Fruit fly (Drosophila melanogaster) whole organism, embryonic: ENCODE data around the gene Eig71Ec.
A peak's percentile ranks its signal among the peaks of the same experiment; 100 is the strongest.

Source experiments
- ATbp ChIP-seq: fragments of 200-800 bp; sonication (Bioruptor generic); optimal IDR thresholded peaks from 2 replicates; lab custom pipeline; 2017; ENCODE audit warnings: missing biosample characterization, mild to moderate bottlenecking, missing genetic modification characterization, missing genetic modification reagents
- Atf-2 ChIP-seq: fragments of 200-800 bp; sonication (Bioruptor generic); optimal IDR thresholded peaks from 2 replicates; lab custom pipeline; 2016; ENCODE audit warnings: missing biosample characterization, missing genetic modification characterization
- CG10209 ChIP-seq: fragments of 200-800 bp; sonication (Bioruptor generic); optimal IDR thresholded peaks from 3 replicates; lab custom pipeline; 2017; ENCODE audit warnings: missing biosample characterization, mild to moderate bottlenecking, missing genetic modification characterization, missing genetic modification reagents
- CG1024 ChIP-seq: fragments of 200-800 bp; sonication (Bioruptor generic); IDR thresholded peaks from 2 replicates; pipeline ENCODE4 v1.3.6; 2022; ENCODE audit warnings: missing biosample characterization, missing genetic modification characterization
- CG10959 ChIP-seq: fragments of 200-800 bp; sonication (Bioruptor generic); IDR thresholded peaks from 2 replicates; pipeline ENCODE4 v1.3.6; 2022; ENCODE audit warnings: missing biosample characterization, missing genetic modification characterization
- CG12769 ChIP-seq: fragments of 200-800 bp; sonication (Bioruptor generic); optimal IDR thresholded peaks from 2 replicates; lab custom pipeline; 2019; ENCODE audit warnings: missing biosample characterization, mild to moderate bottlenecking, missing genetic modification characterization, moderate library complexity
- CG13296 ChIP-seq: fragments of 200-800 bp; sonication (Bioruptor generic); optimal IDR thresholded peaks from 3 replicates; lab custom pipeline; 2018; ENCODE audit warnings: missing biosample characterization, mild to moderate bottlenecking, missing genetic modification characterization
- CG15073 ChIP-seq: fragments of 200-800 bp; sonication (Bioruptor generic); optimal IDR thresholded peaks from 2 replicates; lab custom pipeline; 2016; ENCODE audit warnings: missing biosample characterization, missing genetic modification characterization
- CG17385 ChIP-seq: fragments of 200-800 bp; sonication (Bioruptor generic); optimal IDR thresholded peaks from 3 replicates; lab custom pipeline; 2018; ENCODE audit warnings: missing biosample characterization, mild to moderate bottlenecking, missing genetic modification characterization
- CG30020 ChIP-seq: fragments of 200-800 bp; optimal IDR thresholded peaks from 2 replicates; lab custom pipeline; 2019; ENCODE audit warnings: missing biosample characterization, mild to moderate bottlenecking, missing genetic modification characterization, moderate library complexity
- CG3407 ChIP-seq: fragments of 200-800 bp; sonication (Bioruptor generic); optimal IDR thresholded peaks from 2 replicates; lab custom pipeline; 2018; ENCODE audit warnings: missing biosample characterization, mild to moderate bottlenecking, missing genetic modification characterization
- CG4360 ChIP-seq: fragments of 200-800 bp; sonication (Bioruptor generic); IDR thresholded peaks from 2 replicates; pipeline ENCODE4 v1.3.6; 2022; ENCODE audit warnings: missing biosample characterization, missing genetic modification characterization
- CG8281 ChIP-seq: fragments of 200-800 bp; sonication (Bioruptor generic); optimal IDR thresholded peaks from 2 replicates; lab custom pipeline; 2018; ENCODE audit warnings: missing biosample characterization, mild to moderate bottlenecking, missing genetic modification characterization, moderate library complexity
- CG8359 ChIP-seq: fragments of 200-800 bp; sonication (Bioruptor generic); optimal IDR thresholded peaks from 2 replicates; lab custom pipeline; 2017; ENCODE audit warnings: missing biosample characterization, mild to moderate bottlenecking, missing genetic modification characterization, borderline replicate concordance
- CG8924 ChIP-seq: fragments of 200-800 bp; optimal IDR thresholded peaks from 3 replicates; lab custom pipeline; 2019; ENCODE audit warnings: missing biosample characterization, mild to moderate bottlenecking, missing genetic modification characterization, moderate library complexity
- CrebB ChIP-seq: fragments of 200-800 bp; sonication (Bioruptor generic); optimal IDR thresholded peaks from 3 replicates; lab custom pipeline; 2018; ENCODE audit warnings: missing biosample characterization, mild to moderate bottlenecking, missing genetic modification characterization
- Dek ChIP-seq: fragments of 200-800 bp; sonication (Bioruptor generic); optimal IDR thresholded peaks from 3 replicates; lab custom pipeline; 2019; ENCODE audit warnings: missing biosample characterization, mild to moderate bottlenecking, missing genetic modification characterization, moderate library complexity
- Dref ChIP-seq: fragments of 200-800 bp; sonication (Bioruptor generic); IDR thresholded peaks from 2 replicates; pipeline ENCODE4 v1.3.6; 2022; ENCODE audit warnings: missing biosample characterization, missing genetic modification characterization
- HLH54F ChIP-seq: fragments of 200-800 bp; sonication (Bioruptor generic); optimal IDR thresholded peaks from 3 replicates; lab custom pipeline; 2016; ENCODE audit warnings: missing biosample characterization, missing genetic modification characterization
- Hr3 ChIP-seq: fragments of 200-800 bp; sonication (Bioruptor generic); optimal IDR thresholded peaks from 3 replicates; lab custom pipeline; 2016; ENCODE audit warnings: missing biosample characterization, missing genetic modification characterization
- MBD-R2 ChIP-seq: fragments of 200-800 bp; sonication (Bioruptor generic); IDR thresholded peaks from 2 replicates; pipeline ENCODE4 v1.3.6; 2022; ENCODE audit warnings: missing biosample characterization, missing genetic modification characterization
- Med ChIP-seq: fragments of 200-800 bp; sonication (Bioruptor generic); peaks from one replicate; lab custom pipeline; 2016; ENCODE audit warnings: missing biosample characterization, missing genetic modification characterization, mild to moderate bottlenecking, inconsistent platforms, moderate library complexity
- Neu2 ChIP-seq: fragments of 200-800 bp; sonication (Bioruptor generic); optimal IDR thresholded peaks from 3 replicates; lab custom pipeline; 2016; ENCODE audit warnings: missing biosample characterization, missing genetic modification characterization, borderline replicate concordance
- Pdp1 ChIP-seq, 2 experiments: fragments of 200-800 bp; sonication (Bioruptor generic); optimal IDR thresholded peaks; 3 replicates each; lab custom pipeline; 2016; ENCODE audit warnings: missing biosample characterization in 2 of 2, missing genetic modification characterization in 2 of 2, mild to moderate bottlenecking in 1 of 2, moderate library complexity in 1 of 2
- Sin3A ChIP-seq: fragments of >200 bp; optimal IDR thresholded peaks from 2 replicates; lab custom pipeline; 2018
- ara ChIP-seq: fragments of 200-800 bp; sonication (Bioruptor generic); IDR thresholded peaks from 2 replicates; pipeline ENCODE4 v1.3.6; 2022; ENCODE audit warnings: missing biosample characterization, missing genetic modification characterization
- ash1 ChIP-seq: fragments of 200-800 bp; sonication (Bioruptor generic); optimal IDR thresholded peaks from 2 replicates; lab custom pipeline; 2018; ENCODE audit warnings: missing biosample characterization, mild to moderate bottlenecking, missing genetic modification characterization
- caup ChIP-seq: fragments of 200-800 bp; sonication (Bioruptor generic); optimal IDR thresholded peaks from 3 replicates; lab custom pipeline; 2017; ENCODE audit warnings: missing biosample characterization, mild to moderate bottlenecking, missing genetic modification characterization, moderate library complexity; ENCODE audit not compliant: severe bottlenecking
- chinmo ChIP-seq: fragments of 200-800 bp; sonication (Bioruptor generic); IDR thresholded peaks from 4 replicates; pipeline ENCODE4 v1.3.6; 2022; ENCODE audit warnings: missing biosample characterization, missing genetic modification characterization; ENCODE audit not compliant: partially characterized antibody
- en ChIP-seq: fragments of 200-800 bp; sonication (Bioruptor generic); optimal IDR thresholded peaks from 2 replicates; lab custom pipeline; 2016; ENCODE audit warnings: missing biosample characterization, missing genetic modification characterization
- exex ChIP-seq: fragments of 200-800 bp; sonication (Bioruptor generic); optimal IDR thresholded peaks from 4 replicates; lab custom pipeline; 2018; ENCODE audit warnings: missing biosample characterization, mild to moderate bottlenecking, missing genetic modification characterization, moderate library complexity
- gsb-n ChIP-seq: fragments of 200-800 bp; sonication (Bioruptor generic); optimal IDR thresholded peaks from 3 replicates; lab custom pipeline; 2018; ENCODE audit warnings: missing biosample characterization, mild to moderate bottlenecking, missing genetic modification characterization
- hkb ChIP-seq, 2 experiments: fragments of 200-800 bp in 1 of 2; fragments of >200 bp in 1 of 2; sonication (Bioruptor generic) in 1 of 2; IDR thresholded peaks in 1 of 2; optimal IDR thresholded peaks in 1 of 2; 2 replicates each; pipeline versions ENCODE4 v1.3.6 to Lab custom; 2017 to 2022; ENCODE audit warnings: missing biosample characterization in 1 of 2, missing genetic modification characterization in 1 of 2
- kay ChIP-seq: fragments of 200-800 bp; sonication (Bioruptor generic); optimal IDR thresholded peaks from 2 replicates; lab custom pipeline; 2016; ENCODE audit warnings: missing biosample characterization, missing genetic modification characterization
- lbe ChIP-seq: fragments of 200-800 bp; sonication (Bioruptor generic); optimal IDR thresholded peaks from 2 replicates; lab custom pipeline; 2016; ENCODE audit warnings: missing biosample characterization, mild to moderate bottlenecking, missing genetic modification characterization
- nau ChIP-seq: fragments of 200-800 bp; sonication (Bioruptor generic); optimal IDR thresholded peaks from 3 replicates; lab custom pipeline; 2017; ENCODE audit warnings: missing biosample characterization, mild to moderate bottlenecking, missing genetic modification characterization, missing genetic modification reagents
- nerfin-2 ChIP-seq: fragments of 200-800 bp; sonication (Bioruptor generic); IDR thresholded peaks from 2 replicates; pipeline ENCODE4 v1.3.6; 2022; ENCODE audit warnings: missing biosample characterization, missing genetic modification characterization; ENCODE audit not compliant: partially characterized antibody
- pho ChIP-seq: fragments of 200-800 bp; sonication (Bioruptor generic); optimal IDR thresholded peaks from 2 replicates; lab custom pipeline; 2016; ENCODE audit warnings: missing biosample characterization, missing genetic modification characterization
- repo ChIP-seq: fragments of 200-800 bp; sonication (Bioruptor generic); optimal IDR thresholded peaks from 2 replicates; lab custom pipeline; 2016; ENCODE audit warnings: missing biosample characterization, missing genetic modification characterization
- sob ChIP-seq: fragments of 200-800 bp; sonication (Bioruptor generic); IDR thresholded peaks from 2 replicates; pipeline ENCODE4 v1.3.6; 2022; ENCODE audit warnings: missing biosample characterization, missing genetic modification characterization
- tap ChIP-seq: fragments of 200-800 bp; optimal IDR thresholded peaks from 3 replicates; lab custom pipeline; 2019; ENCODE audit warnings: missing biosample characterization, mild to moderate bottlenecking, missing genetic modification characterization, moderate library complexity
- tll ChIP-seq, 2 experiments: fragments of 200-800 bp in 1 of 2; fragments of >200 bp in 1 of 2; sonication (Bioruptor generic) in 1 of 2; optimal IDR thresholded peaks; 2 replicates each; lab custom pipeline; 2017 to 2019; ENCODE audit warnings: missing biosample characterization in 2 of 2, missing genetic modification characterization in 2 of 2, mild to moderate bottlenecking in 1 of 2, moderate library complexity in 1 of 2
- ttk ChIP-seq: fragments of 200-800 bp; sonication (Bioruptor generic); IDR thresholded peaks from 2 replicates; pipeline ENCODE4 v2.1.2; 2022; ENCODE audit warnings: missing biosample characterization, missing genetic modification characterization

Eig71Ec gene

DNA sequence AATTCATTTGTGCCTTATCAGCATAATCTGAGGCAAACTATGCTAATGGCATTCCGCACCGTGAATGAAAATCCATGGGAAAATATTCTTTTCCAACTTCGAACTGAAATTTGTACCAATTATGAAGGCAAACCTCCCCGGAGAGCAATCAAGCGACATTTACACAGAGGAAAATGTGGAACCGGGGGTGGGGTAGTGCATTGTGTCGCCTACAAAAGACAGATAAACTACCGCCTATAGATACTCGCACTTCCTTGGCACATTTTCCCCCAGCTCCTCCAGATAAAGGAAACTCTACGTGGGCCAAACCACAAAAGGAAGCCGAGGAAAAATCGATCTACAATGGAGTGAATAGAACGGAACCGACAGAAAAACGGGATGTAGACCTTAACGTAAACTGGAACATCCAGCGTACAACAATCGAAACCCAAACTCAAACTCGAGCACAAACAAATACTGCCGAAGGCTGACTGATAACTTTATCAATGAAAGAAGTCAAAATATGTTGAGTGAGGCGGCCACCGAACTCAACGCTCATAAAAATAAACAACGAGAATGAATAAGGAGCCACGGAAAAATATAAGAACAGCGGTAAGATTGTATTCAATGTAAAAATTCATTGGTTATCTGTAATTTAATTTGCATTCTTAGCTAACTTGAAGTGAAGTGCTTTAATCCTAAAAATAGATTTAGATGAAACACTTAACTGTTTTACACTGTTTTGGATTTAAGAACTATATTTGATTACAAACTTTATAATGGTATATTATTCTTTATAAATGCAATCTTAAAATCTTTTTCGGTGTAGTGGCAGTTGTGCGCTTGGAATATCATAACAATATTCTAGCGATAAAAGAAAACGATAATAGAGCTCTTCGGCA, 38.9 kb upstream of the Eig71Ec start (continued):
- TF ChIP-seq Dref: no peak
- TF ChIP-seq CG4360: no peak
- peak; percentile 8 for TF ChIP-seq CG17385 (GFP tag; lab: Kevin White, UChicago)
- TF ChIP-seq Pdp1 (GFP tag; optimal IDR thresholded peaks at IDR 0.05; lab: Kevin White, UChicago): no peak
- TF ChIP-seq tll (GFP tag; optimal IDR thresholded peaks at IDR 0.05; lab: Kevin White, UChicago): peak in 1 of 2 experiments; percentile 47
- no peak for TF ChIP-seq sob (GFP tag; lab: Robert Waterston, UW)
- peak; percentile 31 for TF ChIP-seq gsb-n (tag; lab: Kevin White, UChicago)
- no peak for TF ChIP-seq nerfin-2 (GFP tag; lab: Robert Waterston, UW)
- no peak for TF ChIP-seq Med (GFP tag; lab: Kevin White, UChicago)
- no peak for TF ChIP-seq CG3407 (GFP tag; lab: Kevin White, UChicago)
- TF ChIP-seq kay (GFP tag; lab: Kevin White, UChicago): no peak
- peak; percentile 56 for TF ChIP-seq ATbp (GFP tag; lab: Kevin White, UChicago)
- no peak for TF ChIP-seq CG15073
- TF ChIP-seq MBD-R2: no peak
- TF ChIP-seq tap (tag; lab: Kevin White, UChicago): peak; percentile 73
- peak; percentile 31; the same call in 1 of the 2 replicates for TF ChIP-seq CG1024
- TF ChIP-seq CrebB (tag; lab: Kevin White, UChicago): no peak
- peak; percentile 14; the same call in 1 of the 2 replicates for TF ChIP-seq ttk (GFP tag; lab: Robert Waterston, UW)
- TF ChIP-seq CG10209: no peak
- TF ChIP-seq chinmo (GFP tag; lab: Robert Waterston, UW): no peak
- TF ChIP-seq en: no peak
- TF ChIP-seq Neu2 (GFP tag; lab: Kevin White, UChicago): no peak
- TF ChIP-seq CG10959 (GFP tag; lab: Robert Waterston, UW): peak; percentile 56; the same call in 1 of the 2 replicates
- TF ChIP-seq ara: no peak
- TF ChIP-seq repo (GFP tag; lab: Kevin White, UChicago): peak; percentile 3
- TF ChIP-seq CG8924 (tag; lab: Kevin White, UChicago): peak; percentile 73
- no peak for TF ChIP-seq HLH54F (GFP tag; lab: Kevin White, UChicago)
- TF ChIP-seq Hr3 (GFP tag; lab: Kevin White, UChicago): no peak
- TF ChIP-seq CG13296 (GFP tag; lab: Kevin White, UChicago): peak; percentile 30
- no peak for TF ChIP-seq ash1
- TF ChIP-seq CG8281: no peak
- peak; percentile 12 for TF ChIP-seq nau (GFP tag; lab: Kevin White, UChicago)
- no peak for TF ChIP-seq Sin3A (lab: Kevin White, UChicago)
- peak; percentile 3 for TF ChIP-seq Dek
- no peak for TF ChIP-seq CG8359 (GFP tag; lab: Kevin White, UChicago)
- no peak for TF ChIP-seq hkb (optimal IDR thresholded peaks at IDR 0.05; lab: Kevin White, UChicago)
- TF ChIP-seq hkb (GFP tag; IDR thresholded peaks at IDR 0.05; lab: Robert Waterston, UW): peak; percentile 78
- no peak for TF ChIP-seq lbe (GFP tag; lab: Kevin White, UChicago)
- TF ChIP-seq Atf-2 (GFP tag; lab: Kevin White, UChicago): no peak
- TF ChIP-seq pho (GFP tag; lab: Kevin White, UChicago): no peak
- peak; percentile 67 for TF ChIP-seq CG30020 (tag; lab: Kevin White, UChicago)
- peak; percentile 30 for TF ChIP-seq caup (GFP tag; lab: Kevin White, UChicago)
- TF ChIP-seq exex (tag; lab: Kevin White, UChicago): peak; percentile 56
- TF ChIP-seq CG12769 (tag; lab: Kevin White, UChicago): no peak
